Worm (Caenorhabditis elegans): ENCODE data around the gene K07H8.12.

K07H8.12 gene

ce11 chrIV:8266024-8266949 lies 10.2 kb downstream of the K07H8.12 start:
- no peak for TF ChIP-seq lin-13 (GFP tag; optimal IDR thresholded peaks at IDR 0.05)
- no peak for TF ChIP-seq D1046.2 (GFP tag; IDR thresholded peaks at IDR 0.05)
- no peak for TF ChIP-seq unc-39 (tag; optimal IDR thresholded peaks at IDR 0.05)
- no peak for TF ChIP-seq F49E8.2 (tag; optimal IDR thresholded peaks at IDR 0.05; ENCODE audit: borderline replicate concordance)
- TF ChIP-seq zfp-2 (tag; optimal IDR thresholded peaks at IDR 0.05): no peak
- TF ChIP-seq ZK337.2 (GFP tag; IDR thresholded peaks at IDR 0.05): no peak
- TF ChIP-seq ceh-28 (tag; optimal IDR thresholded peaks at IDR 0.05): no peak
- TF ChIP-seq hlh-30 (tag; optimal IDR thresholded peaks at IDR 0.05; ENCODE audit: insufficient read depth): no peak
- TF ChIP-seq rbr-2 (tag; optimal IDR thresholded peaks at IDR 0.05): no peak
- 0 out of 2 replicates have a peak, but pooled peaks have one; percentile 12 for TF ChIP-seq snpc-1.2 (GFP tag; IDR thresholded peaks at IDR 0.05)
- TF ChIP-seq jun-1 (tag; optimal IDR thresholded peaks at IDR 0.05): no peak
- TF ChIP-seq nhr-41 (GFP tag; IDR thresholded peaks at IDR 0.05): no peak
- no peak for TF ChIP-seq F44E2.7 (GFP tag; IDR thresholded peaks at IDR 0.05)
- TF ChIP-seq daf-8 (GFP tag; IDR thresholded peaks at IDR 0.05): no peak
- no peak for TF ChIP-seq zip-2 (tag; optimal IDR thresholded peaks at IDR 0.05)
- TF ChIP-seq zag-1 (tag; optimal IDR thresholded peaks at IDR 0.05): no peak
- TF ChIP-seq madf-5 (GFP tag; IDR thresholded peaks at IDR 0.05): no peak
- no peak for TF ChIP-seq Y105C5A.15 (GFP tag; IDR thresholded peaks at IDR 0.05)
- TF ChIP-seq lin-39 (tag; optimal IDR thresholded peaks at IDR 0.05): no peak
- no peak for TF ChIP-seq spr-3 (GFP tag; optimal IDR thresholded peaks at IDR 0.05)
- no peak for TF ChIP-seq nhr-25 (tag; optimal IDR thresholded peaks at IDR 0.05; ENCODE audit: borderline replicate concordance, insufficient read depth)
- no peak for TF ChIP-seq nhr-42 (GFP tag; IDR thresholded peaks at IDR 0.05)
- no peak for TF ChIP-seq hlh-11 (tag; optimal IDR thresholded peaks at IDR 0.05)
- TF ChIP-seq mep-1 (tag; optimal IDR thresholded peaks at IDR 0.05): no peak
- TF ChIP-seq F26F4.8 (GFP tag; conservative IDR thresholded peaks at IDR 0.05): no peak
- TF ChIP-seq dve-1 (tag; optimal IDR thresholded peaks at IDR 0.05; ENCODE audit: insufficient read depth): no peak
- no peak for TF ChIP-seq nhr-28 (tag; optimal IDR thresholded peaks at IDR 0.05)
- TF ChIP-seq ztf-11 (tag; optimal IDR thresholded peaks at IDR 0.05): no peak
- no peak for TF ChIP-seq nhr-237 (tag; optimal IDR thresholded peaks at IDR 0.05)
- TF ChIP-seq arid-1 (GFP tag; conservative IDR thresholded peaks at IDR 0.05): 0 out of 2 replicates have a peak, but pooled peaks have one; percentile 25
- TF ChIP-seq nhr-6 (tag; optimal IDR thresholded peaks at IDR 0.05): no peak
- no peak for TF ChIP-seq daf-16 (GFP tag; optimal IDR thresholded peaks at IDR 0.05)
- no peak for TF ChIP-seq daf-16 (tag; optimal IDR thresholded peaks at IDR 0.05)
- TF ChIP-seq ctbp-1 (GFP tag; IDR thresholded peaks at IDR 0.05): no peak
- TF ChIP-seq skn-1 (tag; optimal IDR thresholded peaks at IDR 0.05): no peak
- TF ChIP-seq ceh-82 (tag; optimal IDR thresholded peaks at IDR 0.05): no peak
- TF ChIP-seq lim-7 (GFP tag; IDR thresholded peaks at IDR 0.05): no peak; the same call in 1 of the 2 replicates
- peak; percentile 12 for TF ChIP-seq Y5F2A.4 (GFP tag; optimal IDR thresholded peaks at IDR 0.05)
- no peak for TF ChIP-seq ceh-62 (tag; optimal IDR thresholded peaks at IDR 0.05)
- no peak for TF ChIP-seq lin-29 (GFP tag; IDR thresholded peaks at IDR 0.05)
- TF ChIP-seq daf-12 (tag; optimal IDR thresholded peaks at IDR 0.05): no peak
- no peak for TF ChIP-seq mdl-1 (tag; optimal IDR thresholded peaks at IDR 0.05)
- TF ChIP-seq set-16 (GFP tag; IDR thresholded peaks at IDR 0.05): peak; percentile 84
- TF ChIP-seq lin-38 (GFP tag; IDR thresholded peaks at IDR 0.05): peak; percentile 43; the same call in 1 of the 2 replicates
- no peak for TF ChIP-seq lir-3 (tag; optimal IDR thresholded peaks at IDR 0.05)
- TF ChIP-seq php-3 (GFP tag; IDR thresholded peaks at IDR 0.05): no peak
- no peak for TF ChIP-seq tag-97 (GFP tag; IDR thresholded peaks at IDR 0.05)
- no peak for TF ChIP-seq mdt-29 (GFP tag; IDR thresholded peaks at IDR 0.05)
- no peak for TF ChIP-seq egl-43 (GFP tag; IDR thresholded peaks at IDR 0.05)
- no peak for TF ChIP-seq snpc-4 (tag; optimal IDR thresholded peaks at IDR 0.05)
- peak; percentile 34 for TF ChIP-seq nhr-48 (tag; optimal IDR thresholded peaks at IDR 0.05)

Measured in whole organism, L4 larva.